Worm (Caenorhabditis elegans): ENCODE measurements around the gene asb-1.

DNA sequence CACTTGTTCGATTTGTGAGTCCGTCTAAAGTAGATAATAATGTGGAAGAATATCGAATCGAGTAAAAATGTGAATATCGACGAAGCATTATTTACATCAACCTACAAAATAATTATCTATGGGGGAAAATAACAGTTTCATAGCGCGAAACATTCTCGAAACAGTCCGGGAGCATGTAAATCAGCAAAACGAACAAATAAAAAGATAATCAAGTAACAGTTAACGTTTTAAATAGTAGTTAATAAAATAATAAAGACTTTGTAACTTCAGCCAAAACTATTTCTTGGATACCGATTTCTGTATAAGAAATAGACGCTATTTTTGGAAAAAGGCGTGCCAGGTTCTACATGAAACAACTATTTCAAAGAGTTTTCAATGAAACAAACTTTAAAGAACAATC, 27.6 kb downstream of the asb-1 start, which contains the start of gene mlcd-1:
- TF ChIP-seq tra-4 (tag; optimal IDR thresholded peaks at IDR 0.05) (no peak), ets-7 (tag; optimal IDR thresholded peaks at IDR 0.05) (no peak), ama-1 (optimal IDR thresholded peaks at IDR 0.05) (no peak), ceh-13 (GFP tag; optimal IDR thresholded peaks at IDR 0.05) (no peak), hmg-4 (GFP tag; optimal IDR thresholded peaks at IDR 0.05) (no peak), flt-1 (GFP tag; IDR thresholded peaks at IDR 0.05) (no peak)
